Worm (Caenorhabditis elegans) whole organism, young adult: Measurements from ENCODE around the gene R07E5.6.

Experiments
- C17E4.6 ChIP-seq: fragments of 200-800 bp; sonication (Bioruptor generic); IDR thresholded peaks from 2 replicates; pipeline ENCODE4 v1.3.6; 2022; ENCODE audit warnings: missing genetic modification reagents, missing genetic modification characterization, missing compliant biosample characterization
- D2030.7 ChIP-seq: fragments of 200-800 bp; sonication (Bioruptor generic); IDR thresholded peaks from 2 replicates; pipeline ENCODE4 v1.3.6; 2022; ENCODE audit warnings: missing genetic modification reagents, missing genetic modification characterization, missing compliant biosample characterization
- F23B12.7 ChIP-seq: sonication (generic microtip); optimal IDR thresholded peaks from 2 replicates; lab custom pipeline; 2017; ENCODE audit warnings: missing genetic modification characterization, mild to moderate bottlenecking, missing compliant biosample characterization, antibody characterized with exemption, moderate library complexity; ENCODE audit not compliant: insufficient read depth
- F33H1.4 ChIP-seq: fragments of 200-800 bp; sonication (Bioruptor generic); IDR thresholded peaks from 2 replicates; pipeline ENCODE4 v1.3.6; 2022; ENCODE audit warnings: missing genetic modification reagents, missing genetic modification characterization, missing compliant biosample characterization
- F37B4.10 ChIP-seq: fragments of 200-800 bp; sonication (Bioruptor generic); IDR thresholded peaks from 2 replicates; pipeline ENCODE4 v1.3.6; 2022; ENCODE audit warnings: missing genetic modification characterization, missing compliant biosample characterization
- F49E8.2 ChIP-seq: sonication (generic microtip); optimal IDR thresholded peaks from 3 replicates; lab custom pipeline; 2017; ENCODE audit warnings: missing genetic modification characterization, mild to moderate bottlenecking, missing compliant biosample characterization, antibody characterized with exemption, moderate library complexity; ENCODE audit not compliant: insufficient read depth
- K11D2.4 ChIP-seq: fragments of 200-800 bp; sonication (Bioruptor generic); IDR thresholded peaks from 2 replicates; pipeline ENCODE4 v1.3.6; 2022; ENCODE audit warnings: missing genetic modification reagents, missing genetic modification characterization, missing compliant biosample characterization
- Y95B8A.8 ChIP-seq: fragments of 200-800 bp; sonication (Bioruptor generic); IDR thresholded peaks from 2 replicates; pipeline ENCODE4 v1.3.6; 2022; ENCODE audit warnings: missing genetic modification reagents, missing genetic modification characterization, missing compliant biosample characterization
- aptf-3 ChIP-seq: fragments of 200-800 bp; sonication (Bioruptor generic); IDR thresholded peaks from 2 replicates; pipeline ENCODE4 v1.3.6; 2022; ENCODE audit warnings: missing genetic modification characterization, missing compliant biosample characterization
- athp-1 ChIP-seq: sonication (generic microtip); optimal IDR thresholded peaks from 2 replicates; lab custom pipeline; 2017; ENCODE audit warnings: mild to moderate bottlenecking, missing genetic modification characterization, missing compliant biosample characterization
- attf-5 ChIP-seq: fragments of 200-800 bp; sonication (Bioruptor generic); optimal IDR thresholded peaks from 2 replicates; lab custom pipeline; 2018; ENCODE audit warnings: mild to moderate bottlenecking, missing genetic modification characterization, missing compliant biosample characterization
- ceh-100 ChIP-seq: fragments of 200-800 bp; sonication (Bioruptor generic); IDR thresholded peaks from 2 replicates; pipeline ENCODE4 v1.3.6; 2022; ENCODE audit warnings: missing genetic modification reagents, missing genetic modification characterization, missing compliant biosample characterization
- ceh-40 ChIP-seq: fragments of 200-800 bp; sonication (Bioruptor generic); IDR thresholded peaks from 2 replicates; pipeline ENCODE4 v1.3.6; 2022; ENCODE audit warnings: missing genetic modification characterization, missing compliant biosample characterization
- ceh-58 ChIP-seq: fragments of 200-800 bp; sonication (Bioruptor generic); IDR thresholded peaks from 2 replicates; pipeline ENCODE4 v1.3.6; 2022; ENCODE audit warnings: missing genetic modification characterization, missing compliant biosample characterization
- dox-1 ChIP-seq: fragments of 200-800 bp; sonication (Bioruptor generic); IDR thresholded peaks from 2 replicates; pipeline ENCODE4 v1.3.6; 2022; ENCODE audit warnings: missing genetic modification reagents, missing genetic modification characterization, missing compliant biosample characterization
- efl-1 ChIP-seq: fragments of 150-350 bp; optimal IDR thresholded peaks from 2 replicates; lab custom pipeline; 2014; ENCODE audit warnings: missing biosample characterization, missing genetic modification reagents, missing genetic modification characterization
- him-1 ChIP-seq: sonication (generic microtip); optimal IDR thresholded peaks from 2 replicates; lab custom pipeline; 2016; ENCODE audit warnings: missing genotype, missing genetic modification reagents, missing genetic modification characterization, missing compliant biosample characterization
- hmg-20 ChIP-seq: fragments of 200-800 bp; sonication (Bioruptor generic); IDR thresholded peaks from 2 replicates; pipeline ENCODE4 v1.3.6; 2022; ENCODE audit warnings: missing genetic modification reagents, missing genetic modification characterization, missing compliant biosample characterization
- let-607 ChIP-seq, 2 experiments: fragments of 200-800 bp in 1 of 2; sonication (Bioruptor generic) in 1 of 2; sonication (generic microtip) in 1 of 2; optimal IDR thresholded peaks; 2 replicates each; lab custom pipeline; 2016 to 2018; ENCODE audit warnings: mild to moderate bottlenecking in 2 of 2, missing compliant biosample characterization in 2 of 2, missing genetic modification characterization in 2 of 2, moderate library complexity in 2 of 2, missing genotype in 1 of 2
- lir-1 ChIP-seq: fragments of 200-800 bp; sonication (Bioruptor generic); conservative IDR thresholded peaks from 2 replicates; pipeline ENCODE4 v1.3.6; 2022; ENCODE audit warnings: missing genetic modification reagents, missing genetic modification characterization, missing compliant biosample characterization
- lsl-1 ChIP-seq: fragments of 200-800 bp; sonication (Bioruptor generic); optimal IDR thresholded peaks from 2 replicates; lab custom pipeline; 2018; ENCODE audit warnings: mild to moderate bottlenecking, missing genetic modification characterization, moderate library complexity, missing compliant biosample characterization
- madf-6 ChIP-seq: fragments of 200-800 bp; sonication (Bioruptor generic); IDR thresholded peaks from 2 replicates; pipeline ENCODE4 v1.3.6; 2022; ENCODE audit warnings: missing genetic modification reagents, missing genetic modification characterization, missing compliant biosample characterization
- madf-8 ChIP-seq: fragments of 200-800 bp; sonication (Bioruptor generic); conservative IDR thresholded peaks from 2 replicates; pipeline ENCODE4 v1.3.6; 2022; ENCODE audit warnings: missing genetic modification reagents, missing genetic modification characterization, missing compliant biosample characterization
- mel-28 ChIP-seq: sonication (generic microtip); optimal IDR thresholded peaks from 2 replicates; lab custom pipeline; 2016; ENCODE audit warnings: borderline replicate concordance, mild to moderate bottlenecking, missing genetic modification characterization, missing compliant biosample characterization
- nfya-2 ChIP-seq: fragments of 200-800 bp; sonication (Bioruptor generic); IDR thresholded peaks from 2 replicates; pipeline ENCODE4 v1.3.6; 2022; ENCODE audit warnings: missing genetic modification reagents, missing genetic modification characterization, missing compliant biosample characterization
- nhr-27 ChIP-seq: fragments of 200-800 bp; sonication (Bioruptor generic); optimal IDR thresholded peaks from 2 replicates; lab custom pipeline; 2018; ENCODE audit warnings: mild to moderate bottlenecking, missing genetic modification characterization, moderate library complexity, missing compliant biosample characterization
- nhr-90 ChIP-seq: sonication (generic microtip); optimal IDR thresholded peaks from 2 replicates; lab custom pipeline; 2016; ENCODE audit warnings: missing genotype, mild to moderate bottlenecking, missing genetic modification characterization, missing compliant biosample characterization
- pbrm-1 ChIP-seq: fragments of 200-800 bp; sonication (Bioruptor generic); IDR thresholded peaks from 2 replicates; pipeline ENCODE4 v1.3.6; 2022; ENCODE audit warnings: missing genetic modification reagents, missing genetic modification characterization, missing compliant biosample characterization
- rcor-1 ChIP-seq: fragments of 200-800 bp; sonication (Bioruptor generic); IDR thresholded peaks from 2 replicates; pipeline ENCODE4 v1.3.6; 2022; ENCODE audit warnings: missing genetic modification reagents, missing genetic modification characterization, missing compliant biosample characterization
- rec-8 ChIP-seq, 2 experiments: sonication (generic microtip); optimal IDR thresholded peaks; 2 replicates each; lab custom pipeline; 2016; ENCODE audit warnings: mild to moderate bottlenecking in 2 of 2, missing genetic modification characterization in 2 of 2, missing genetic modification reagents in 2 of 2, missing genotype in 2 of 2, missing biosample characterization in 1 of 2, missing compliant biosample characterization in 1 of 2, moderate library complexity in 1 of 2
- snpc-3.4 ChIP-seq: sonication (generic microtip); optimal IDR thresholded peaks from 2 replicates; lab custom pipeline; 2017; ENCODE audit warnings: missing genetic modification characterization, mild to moderate bottlenecking, missing compliant biosample characterization, antibody characterized with exemption, moderate library complexity, missing genotype, missing genetic modification reagents
- tbp1 ChIP-seq: fragments of 200-800 bp; sonication (Bioruptor generic); optimal IDR thresholded peaks from 2 replicates; lab custom pipeline; 2018; ENCODE audit warnings: mild to moderate bottlenecking, missing genetic modification characterization, missing compliant biosample characterization
- tbx-9 ChIP-seq: sonication (generic microtip); optimal IDR thresholded peaks from 2 replicates; lab custom pipeline; 2016; ENCODE audit warnings: borderline replicate concordance, missing genetic modification characterization, inconsistent platforms, missing compliant biosample characterization
- xnd-1 ChIP-seq: sonication (generic microtip); optimal IDR thresholded peaks from 2 replicates; lab custom pipeline; 2016; ENCODE audit warnings: missing genotype, missing genetic modification reagents, missing genetic modification characterization, missing compliant biosample characterization
- ztf-25 ChIP-seq: fragments of 200-800 bp; sonication (Bioruptor generic); IDR thresholded peaks from 2 replicates; pipeline ENCODE4 v1.3.6; 2022; ENCODE audit warnings: missing genetic modification reagents, missing genetic modification characterization, missing compliant biosample characterization

Gene R07E5.6

ce11 chrIII:4434294-4434781 lies 35.8 kb downstream of the R07E5.6 start, which contains the start of gene C28A5.1 (continued):
- TF ChIP-seq K11D2.4 (GFP tag; lab: Robert Waterston, UW) (no peak), hmg-20 (GFP tag; lab: Robert Waterston, UW) (no peak), rec-8 (tag; optimal IDR thresholded peaks at IDR 0.05; lab: Kevin White, UChicago) (no peak), D2030.7 (GFP tag; lab: Robert Waterston, UW) (peak; percentile 91), ceh-40 (GFP tag; lab: Robert Waterston, UW) (no peak), ztf-25 (GFP tag; lab: Robert Waterston, UW) (no peak), tbx-9 (no peak), efl-1 (GFP tag; lab: Kevin White, UChicago) (peak; percentile 81), tbp1 (GFP tag; lab: Kevin White, UChicago) (peak; percentile 39), let-607 (tag; optimal IDR thresholded peaks at IDR 0.05; lab: Kevin White, UChicago) (no peak), nhr-27 (tag; lab: Kevin White, UChicago) (no peak), C17E4.6 (GFP tag; lab: Robert Waterston, UW) (no peak), nhr-90 (tag; lab: Kevin White, UChicago) (no peak), Y95B8A.8 (GFP tag; lab: Robert Waterston, UW) (0 out of 2 replicates have a peak, but pooled peaks have one; percentile 63)
- TF ChIP-seq, all 124 proteins: peak for 28

DNA sequence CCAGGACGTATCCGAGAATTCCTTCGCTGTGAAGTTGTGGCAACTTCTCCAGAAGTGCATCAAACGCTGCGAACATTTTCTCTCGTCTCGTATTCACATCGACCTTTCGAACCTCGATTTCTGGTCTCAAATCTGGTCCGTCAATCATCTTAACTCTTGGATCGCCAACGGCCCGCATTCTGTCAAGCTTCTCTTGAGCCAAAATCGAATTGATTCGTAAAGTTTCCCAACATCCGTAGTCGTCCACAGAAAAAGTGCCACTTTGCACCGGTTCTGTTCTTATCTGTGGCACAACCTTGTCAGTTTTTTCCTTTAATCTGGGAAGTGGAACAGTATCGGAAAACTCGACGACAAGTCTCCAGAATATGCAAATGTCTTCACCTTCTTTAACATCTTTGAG lies 36.7 kb downstream of the R07E5.6 start:
- TF ChIP-seq rcor-1 (GFP tag; lab: Robert Waterston, UW) (no peak), mel-28 (no peak), aptf-3 (GFP tag; lab: Robert Waterston, UW) (peak; percentile 81; the same call in 1 of the 2 replicates), ceh-58 (GFP tag; lab: Robert Waterston, UW) (0 out of 2 replicates have a peak, but pooled peaks have one; percentile 59), snpc-3.4 (no peak), nfya-2 (0 out of 2 replicates have a peak, but pooled peaks have one; percentile 18), F37B4.10 (0 out of 2 replicates have a peak, but pooled peaks have one; percentile 75)

DNA sequence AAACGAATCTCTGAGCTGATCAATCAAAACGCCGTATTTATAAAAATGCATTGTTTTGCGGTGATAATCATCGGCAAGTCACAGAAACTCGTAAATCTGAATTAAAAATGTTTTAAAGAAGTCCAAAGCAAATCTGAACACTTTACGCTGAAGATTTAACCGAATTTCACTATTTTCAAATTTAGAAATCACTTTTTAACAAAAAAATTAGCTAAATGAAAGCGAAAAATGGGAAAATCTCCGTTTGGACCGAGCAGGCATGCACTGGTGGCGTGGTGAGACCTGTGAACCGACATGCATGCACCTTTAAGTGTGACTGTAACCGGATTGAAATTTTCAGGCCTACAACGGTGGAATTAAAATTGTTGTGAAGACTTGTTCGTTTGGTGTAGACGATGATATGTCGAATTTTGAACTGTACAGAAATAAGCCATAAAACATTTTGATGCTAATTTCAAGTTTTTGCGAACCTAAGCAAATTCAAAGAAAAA lies 41.0 kb downstream of the R07E5.6 start, which contains the start of gene C28A5.2:
C28A5.2 (minus strand) TSS at position 51 of the 491 bp plus-strand sequence.
- TF ChIP-seq xnd-1: peak; percentile 62
- TF ChIP-seq dox-1: no peak
- TF ChIP-seq F33H1.4 (GFP tag; lab: Robert Waterston, UW): peak; percentile 79
- TF ChIP-seq ceh-100 (GFP tag; lab: Robert Waterston, UW): no peak
- peak; percentile 90 for TF ChIP-seq madf-8 (GFP tag; lab: Robert Waterston, UW)
- no peak for TF ChIP-seq attf-5
- TF ChIP-seq madf-6 (GFP tag; lab: Robert Waterston, UW): peak; percentile 91
- TF ChIP-seq efl-1 (GFP tag; lab: Kevin White, UChicago): no peak
- peak; percentile 76 for TF ChIP-seq lsl-1
- no peak for TF ChIP-seq athp-1 (tag; lab: Kevin White, UChicago)
- TF ChIP-seq lir-1: no peak
- no peak for TF ChIP-seq F49E8.2 (tag; lab: Kevin White, UChicago)

DNA sequence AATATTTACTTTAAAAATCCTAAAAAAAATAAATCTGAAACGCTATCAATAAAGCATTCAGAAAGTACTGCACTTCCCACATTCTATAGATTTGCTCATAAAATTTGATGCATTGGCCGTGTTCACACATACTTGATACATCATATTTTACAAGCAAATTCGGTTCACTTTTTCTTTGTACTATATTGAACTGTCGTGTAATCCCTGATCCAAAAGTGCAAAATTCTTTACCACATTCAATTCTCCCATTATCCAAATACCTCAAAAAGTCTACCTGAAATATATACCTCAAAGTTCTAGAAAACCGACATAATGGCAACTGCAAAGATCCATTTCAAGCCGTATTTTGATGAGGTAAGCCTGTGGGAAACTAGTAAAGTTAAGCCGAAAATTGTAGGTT lies 43.2 kb downstream of the R07E5.6 start, which contains the start of gene nex-3:
nex-3 (plus strand) TSS at position 301 of the 400 bp plus-strand sequence.
- TF ChIP-seq him-1 (no peak), pbrm-1 (GFP tag; lab: Robert Waterston, UW) (no peak), F23B12.7 (tag; lab: Kevin White, UChicago) (no peak)
